Fruit fly (Drosophila melanogaster) Kc167 (cell line): ENCODE data around the gene EMC10.

Source experiments
- Myc ChIP-seq: fragments of >200 bp; optimal IDR thresholded peaks from 2 replicates; lab custom pipeline; 2017; ENCODE audit warnings: missing external identifiers
- Sin3A ChIP-seq: fragments of >200 bp; optimal IDR thresholded peaks from 2 replicates; lab custom pipeline; 2018; ENCODE audit warnings: missing external identifiers
- h ChIP-seq: fragments of >200 bp; optimal IDR thresholded peaks from 3 replicates; lab custom pipeline; 2018; ENCODE audit warnings: missing external identifiers
- insv ChIP-seq: fragments of >200 bp; optimal IDR thresholded peaks from 3 replicates; lab custom pipeline; 2018; ENCODE audit warnings: missing external identifiers
- psq ChIP-seq: fragments of >200 bp; optimal IDR thresholded peaks from 2 replicates; lab custom pipeline; 2017; ENCODE audit warnings: missing external identifiers
- ttk ChIP-seq: sonication (Bioruptor generic); optimal IDR thresholded peaks from 2 replicates; lab custom pipeline; 2017; ENCODE audit warnings: missing external identifiers

The EMC10 gene

dm6 chr3L:21562081-21562480 lies 11.8 kb upstream of the EMC10 start, which contains the start of gene CapaR:
Gene CapaR, minus strand, starts transcription at chr3L:21562181.
- TF ChIP-seq Sin3A: no peak
- no peak for TF ChIP-seq insv
- TF ChIP-seq ttk: no peak
- no peak for TF ChIP-seq psq (lab: Kevin White, UChicago)
- TF ChIP-seq h (lab: Kevin White, UChicago): no peak
- no peak for TF ChIP-seq Myc (lab: Kevin White, UChicago)

- TF ChIP-seq psq (lab: Kevin White, UChicago): no peak
- TF ChIP-seq h (lab: Kevin White, UChicago): no peak
- no peak for TF ChIP-seq Sin3A
- no peak for TF ChIP-seq insv
- no peak for TF ChIP-seq ttk
- no peak for TF ChIP-seq Myc (lab: Kevin White, UChicago)
Measured at dm6 chr3L:21565126-21565525, 8.8 kb upstream of the EMC10 start, which contains the start of gene CG7634. Gene CG7634, plus strand, starts transcription at chr3L:21565426.

- TF ChIP-seq ttk (no peak), Sin3A (no peak), psq (lab: Kevin White, UChicago) (no peak), Myc (lab: Kevin White, UChicago) (no peak)
Measured at dm6 chr3L:21568254-21568653, 5.7 kb upstream of the EMC10 start.

- TF ChIP-seq h (lab: Kevin White, UChicago): no peak
Measured at dm6 chr3L:21568848-21569372, 5.0 kb upstream of the EMC10 start, which contains the start of the genes CRIF and SMC5. Gene CRIF, minus strand, starts transcription at chr3L:21568898. Gene SMC5, plus strand, starts transcription at chr3L:21569176.

- no peak for TF ChIP-seq Myc (lab: Kevin White, UChicago)
- TF ChIP-seq Sin3A: no peak
- TF ChIP-seq psq (lab: Kevin White, UChicago): no peak
- TF ChIP-seq insv: no peak
- TF ChIP-seq h (lab: Kevin White, UChicago): no peak
- TF ChIP-seq ttk: no peak
Measured at dm6 chr3L:21574296-21574745, 390 bp downstream of the EMC10 start.

dm6 chr3L:21581984-21582383 lies 8.1 kb downstream of the EMC10 start:
- TF ChIP-seq h (lab: Kevin White, UChicago): no peak
- TF ChIP-seq Myc (lab: Kevin White, UChicago): no peak
- no peak for TF ChIP-seq Sin3A
- no peak for TF ChIP-seq ttk
- TF ChIP-seq psq (lab: Kevin White, UChicago): no peak
- no peak for TF ChIP-seq insv

- TF ChIP-seq Myc (lab: Kevin White, UChicago): no peak
- TF ChIP-seq h (lab: Kevin White, UChicago): no peak
- no peak for TF ChIP-seq ttk
- no peak for TF ChIP-seq psq (lab: Kevin White, UChicago)
- TF ChIP-seq insv: no peak
- no peak for TF ChIP-seq Sin3A
Measured at dm6 chr3L:21584683-21585082, 10.8 kb downstream of the EMC10 start.

dm6 chr3L:21585397-21585796 lies 11.5 kb downstream of the EMC10 start:
- no peak for TF ChIP-seq Myc (lab: Kevin White, UChicago)
- TF ChIP-seq insv: no peak
- TF ChIP-seq ttk: no peak
- no peak for TF ChIP-seq Sin3A
- no peak for TF ChIP-seq h (lab: Kevin White, UChicago)

- TF ChIP-seq insv (no peak), psq (lab: Kevin White, UChicago) (no peak), ttk (no peak), h (lab: Kevin White, UChicago) (no peak), Sin3A (no peak), Myc (lab: Kevin White, UChicago) (no peak)
Measured at dm6 chr3L:21586528-21586927, 12.6 kb downstream of the EMC10 start, which contains the start of gene TfAP-2. Gene TfAP-2, plus strand, starts transcription at chr3L:21586828.

- TF ChIP-seq Myc (lab: Kevin White, UChicago): no peak
- no peak for TF ChIP-seq h (lab: Kevin White, UChicago)
- TF ChIP-seq psq (lab: Kevin White, UChicago): no peak
- TF ChIP-seq Sin3A: no peak
- no peak for TF ChIP-seq insv
- TF ChIP-seq ttk: no peak
Measured at dm6 chr3L:21591247-21591646, 17.3 kb downstream of the EMC10 start.

- no peak for TF ChIP-seq insv
- no peak for TF ChIP-seq psq (lab: Kevin White, UChicago)
- TF ChIP-seq Myc (lab: Kevin White, UChicago): no peak
- no peak for TF ChIP-seq h (lab: Kevin White, UChicago)
- no peak for TF ChIP-seq Sin3A
- TF ChIP-seq ttk: no peak
Measured at dm6 chr3L:21594408-21594807, 20.5 kb downstream of the EMC10 start.

- TF ChIP-seq insv (no peak), Myc (lab: Kevin White, UChicago) (no peak), ttk (no peak), h (lab: Kevin White, UChicago) (no peak), psq (lab: Kevin White, UChicago) (no peak), Sin3A (no peak)
Measured at dm6 chr3L:21598337-21598736, 24.4 kb downstream of the EMC10 start.

- TF ChIP-seq Myc (lab: Kevin White, UChicago) (no peak), ttk (no peak), Sin3A (no peak)
Measured at dm6 chr3L:21602275-21602674, 28.3 kb downstream of the EMC10 start.

- TF ChIP-seq insv (no peak), Myc (lab: Kevin White, UChicago) (no peak), ttk (no peak), h (lab: Kevin White, UChicago) (no peak), Sin3A (no peak), psq (lab: Kevin White, UChicago) (no peak)
Measured at dm6 chr3L:21604265-21604664, 30.3 kb downstream of the EMC10 start.
